Worm (Caenorhabditis elegans) whole organism, young adult: ENCODE measurements around the gene oig-3.

ENCODE experiments used
- B0019.2 ChIP-seq: fragments of 200-800 bp; sonication (Bioruptor generic); conservative IDR thresholded peaks from 2 replicates; pipeline ENCODE4 v1.3.6; 2022; ENCODE audit warnings: missing genetic modification reagents, missing genetic modification characterization, missing compliant biosample characterization
- C06A6.2 ChIP-seq: fragments of 200-800 bp; sonication (Bioruptor generic); conservative IDR thresholded peaks from 2 replicates; pipeline ENCODE4 v1.3.6; 2022; ENCODE audit warnings: missing genetic modification characterization, missing compliant biosample characterization
- D2030.7 ChIP-seq: fragments of 200-800 bp; sonication (Bioruptor generic); IDR thresholded peaks from 2 replicates; pipeline ENCODE4 v1.3.6; 2022; ENCODE audit warnings: missing genetic modification reagents, missing genetic modification characterization, missing compliant biosample characterization
- F23B12.7 ChIP-seq: sonication (generic microtip); optimal IDR thresholded peaks from 2 replicates; lab custom pipeline; 2017; ENCODE audit warnings: missing genetic modification characterization, mild to moderate bottlenecking, missing compliant biosample characterization, antibody characterized with exemption, moderate library complexity; ENCODE audit not compliant: insufficient read depth
- F33H1.4 ChIP-seq: fragments of 200-800 bp; sonication (Bioruptor generic); IDR thresholded peaks from 2 replicates; pipeline ENCODE4 v1.3.6; 2022; ENCODE audit warnings: missing genetic modification reagents, missing genetic modification characterization, missing compliant biosample characterization
- F49E8.2 ChIP-seq: sonication (generic microtip); optimal IDR thresholded peaks from 3 replicates; lab custom pipeline; 2017; ENCODE audit warnings: missing genetic modification characterization, mild to moderate bottlenecking, missing compliant biosample characterization, antibody characterized with exemption, moderate library complexity; ENCODE audit not compliant: insufficient read depth
- F57A8.1 ChIP-seq: fragments of 200-800 bp; sonication (Bioruptor generic); optimal IDR thresholded peaks from 2 replicates; lab custom pipeline; 2018; ENCODE audit warnings: mild to moderate bottlenecking, missing genetic modification characterization, moderate library complexity, missing compliant biosample characterization
- Y53F4B.3 ChIP-seq: fragments of 200-800 bp; sonication (Bioruptor generic); IDR thresholded peaks from 2 replicates; pipeline ENCODE4 v1.3.6; 2022; ENCODE audit warnings: missing genetic modification reagents, missing genetic modification characterization, missing compliant biosample characterization
- Y53G8AR.9 ChIP-seq: fragments of 200-800 bp; sonication (Bioruptor generic); conservative IDR thresholded peaks from 2 replicates; pipeline ENCODE4 v1.3.6; 2022; ENCODE audit warnings: missing genetic modification reagents, missing genetic modification characterization, missing compliant biosample characterization
- Y79H2A.3 ChIP-seq: fragments of 200-800 bp; sonication (Bioruptor generic); conservative IDR thresholded peaks from 2 replicates; pipeline ENCODE4 v1.3.6; 2022; ENCODE audit warnings: missing genetic modification reagents, missing genetic modification characterization, missing compliant biosample characterization
- akir-1 ChIP-seq: fragments of 200-800 bp; sonication (Bioruptor generic); optimal IDR thresholded peaks from 2 replicates; lab custom pipeline; 2018; ENCODE audit warnings: mild to moderate bottlenecking, missing genetic modification characterization, moderate library complexity, missing compliant biosample characterization
- atf-7 ChIP-seq: sonication (generic microtip); optimal IDR thresholded peaks from 2 replicates; lab custom pipeline; 2017; ENCODE audit warnings: mild to moderate bottlenecking, missing genetic modification characterization, missing compliant biosample characterization
- attf-6 ChIP-seq: fragments of 200-800 bp; sonication (Bioruptor generic); IDR thresholded peaks from 2 replicates; pipeline ENCODE4 v1.3.6; 2022; ENCODE audit warnings: missing genetic modification reagents, missing genetic modification characterization, missing compliant biosample characterization
- bed-1 ChIP-seq: fragments of 200-800 bp; sonication (Bioruptor generic); IDR thresholded peaks from 2 replicates; pipeline ENCODE4 v1.3.6; 2022; ENCODE audit warnings: missing genetic modification reagents, missing genetic modification characterization, missing compliant biosample characterization
- ceh-58 ChIP-seq: fragments of 200-800 bp; sonication (Bioruptor generic); IDR thresholded peaks from 2 replicates; pipeline ENCODE4 v1.3.6; 2022; ENCODE audit warnings: missing genetic modification characterization, missing compliant biosample characterization
- ceh-79 ChIP-seq: sonication (generic microtip); optimal IDR thresholded peaks from 2 replicates; lab custom pipeline; 2017; ENCODE audit warnings: mild to moderate bottlenecking, missing genetic modification characterization, missing compliant biosample characterization
- ceh-91 ChIP-seq: fragments of 200-800 bp; sonication (Bioruptor generic); IDR thresholded peaks from 2 replicates; pipeline ENCODE4 v1.3.6; 2022; ENCODE audit warnings: missing genetic modification reagents, missing genetic modification characterization, missing compliant biosample characterization
- die-1 ChIP-seq: sonication (generic microtip); optimal IDR thresholded peaks from 2 replicates; lab custom pipeline; 2016; ENCODE audit warnings: missing genotype, mild to moderate bottlenecking, missing genetic modification characterization, missing compliant biosample characterization
- ets-4 ChIP-seq: fragments of 200-800 bp; sonication (Bioruptor generic); optimal IDR thresholded peaks from 2 replicates; lab custom pipeline; 2018; ENCODE audit warnings: mild to moderate bottlenecking, missing genetic modification characterization, missing compliant biosample characterization
- him-1 ChIP-seq: sonication (generic microtip); optimal IDR thresholded peaks from 2 replicates; lab custom pipeline; 2016; ENCODE audit warnings: missing genotype, missing genetic modification reagents, missing genetic modification characterization, missing compliant biosample characterization
- hlh-26 ChIP-seq: fragments of 200-800 bp; sonication (Bioruptor generic); conservative IDR thresholded peaks from 2 replicates; pipeline ENCODE4 v1.3.6; 2022; ENCODE audit warnings: missing genetic modification reagents, missing genetic modification characterization, missing compliant biosample characterization
- let-526 ChIP-seq: fragments of 200-800 bp; sonication (Bioruptor generic); IDR thresholded peaks from 2 replicates; pipeline ENCODE4 v1.3.6; 2022; ENCODE audit warnings: missing genetic modification reagents, missing genetic modification characterization, missing compliant biosample characterization
- let-607 ChIP-seq, 2 experiments: fragments of 200-800 bp in 1 of 2; sonication (Bioruptor generic) in 1 of 2; sonication (generic microtip) in 1 of 2; optimal IDR thresholded peaks; 2 replicates each; lab custom pipeline; 2016 to 2018; ENCODE audit warnings: mild to moderate bottlenecking in 2 of 2, missing compliant biosample characterization in 2 of 2, missing genetic modification characterization in 2 of 2, moderate library complexity in 2 of 2, missing genotype in 1 of 2
- lin-26 ChIP-seq: fragments of 200-800 bp; sonication (Bioruptor generic); IDR thresholded peaks from 2 replicates; pipeline ENCODE4 v1.3.6; 2022; ENCODE audit warnings: missing genetic modification reagents, missing genetic modification characterization, missing compliant biosample characterization
- lin-35 ChIP-seq, 3 experiments: fragments of 150-350 bp in 2 of 3; sonication (generic microtip) in 1 of 3; optimal IDR thresholded peaks; 2 replicates each; lab custom pipeline; 2014 to 2018; ENCODE audit warnings: missing biosample characterization in 3 of 3, missing genetic modification characterization in 3 of 3, missing genetic modification reagents in 3 of 3
- lin-40 ChIP-seq: sonication (generic microtip); optimal IDR thresholded peaks from 2 replicates; lab custom pipeline; 2016; ENCODE audit warnings: missing genetic modification characterization, mild to moderate bottlenecking, missing compliant biosample characterization, missing genotype, missing genetic modification reagents
- lir-1 ChIP-seq: fragments of 200-800 bp; sonication (Bioruptor generic); conservative IDR thresholded peaks from 2 replicates; pipeline ENCODE4 v1.3.6; 2022; ENCODE audit warnings: missing genetic modification reagents, missing genetic modification characterization, missing compliant biosample characterization
- madf-10 ChIP-seq: sonication (generic microtip); optimal IDR thresholded peaks from 2 replicates; lab custom pipeline; 2016; ENCODE audit warnings: mild to moderate bottlenecking, missing genetic modification characterization, missing compliant biosample characterization
- madf-6 ChIP-seq: fragments of 200-800 bp; sonication (Bioruptor generic); IDR thresholded peaks from 2 replicates; pipeline ENCODE4 v1.3.6; 2022; ENCODE audit warnings: missing genetic modification reagents, missing genetic modification characterization, missing compliant biosample characterization
- madf-8 ChIP-seq: fragments of 200-800 bp; sonication (Bioruptor generic); conservative IDR thresholded peaks from 2 replicates; pipeline ENCODE4 v1.3.6; 2022; ENCODE audit warnings: missing genetic modification reagents, missing genetic modification characterization, missing compliant biosample characterization
- mcd-1 ChIP-seq: fragments of 200-800 bp; sonication (Bioruptor generic); IDR thresholded peaks from 2 replicates; pipeline ENCODE4 v1.3.6; 2022; ENCODE audit warnings: missing genetic modification reagents, missing genetic modification characterization, missing compliant biosample characterization
- nhr-27 ChIP-seq: fragments of 200-800 bp; sonication (Bioruptor generic); optimal IDR thresholded peaks from 2 replicates; lab custom pipeline; 2018; ENCODE audit warnings: mild to moderate bottlenecking, missing genetic modification characterization, moderate library complexity, missing compliant biosample characterization
- rcor-1 ChIP-seq: fragments of 200-800 bp; sonication (Bioruptor generic); IDR thresholded peaks from 2 replicates; pipeline ENCODE4 v1.3.6; 2022; ENCODE audit warnings: missing genetic modification reagents, missing genetic modification characterization, missing compliant biosample characterization
- snpc-3.4 ChIP-seq: sonication (generic microtip); optimal IDR thresholded peaks from 2 replicates; lab custom pipeline; 2017; ENCODE audit warnings: missing genetic modification characterization, mild to moderate bottlenecking, missing compliant biosample characterization, antibody characterized with exemption, moderate library complexity, missing genotype, missing genetic modification reagents
- somi-1 ChIP-seq: fragments of 200-800 bp; sonication (Bioruptor generic); optimal IDR thresholded peaks from 2 replicates; lab custom pipeline; 2018; ENCODE audit warnings: mild to moderate bottlenecking, missing genetic modification characterization, missing compliant biosample characterization
- unc-130 ChIP-seq: sonication (generic microtip); optimal IDR thresholded peaks from 2 replicates; lab custom pipeline; 2016; ENCODE audit warnings: missing genetic modification reagents, missing genetic modification characterization, missing compliant biosample characterization
- zfh-2 ChIP-seq: fragments of 200-800 bp; sonication (Bioruptor generic); conservative IDR thresholded peaks from 2 replicates; pipeline ENCODE4 v1.3.6; 2022; ENCODE audit warnings: missing genetic modification reagents, missing genetic modification characterization, missing compliant biosample characterization
- zim-3 ChIP-seq: sonication (generic microtip); optimal IDR thresholded peaks from 2 replicates; lab custom pipeline; 2017; ENCODE audit warnings: mild to moderate bottlenecking, missing genetic modification characterization, moderate library complexity, missing compliant biosample characterization
- ztf-22 ChIP-seq: fragments of 200-800 bp; sonication (Bioruptor generic); optimal IDR thresholded peaks from 2 replicates; lab custom pipeline; 2018; ENCODE audit warnings: mild to moderate bottlenecking, missing genetic modification characterization, moderate library complexity, missing compliant biosample characterization
- ztf-25 ChIP-seq: fragments of 200-800 bp; sonication (Bioruptor generic); IDR thresholded peaks from 2 replicates; pipeline ENCODE4 v1.3.6; 2022; ENCODE audit warnings: missing genetic modification reagents, missing genetic modification characterization, missing compliant biosample characterization
- ztf-26 ChIP-seq: sonication (generic microtip); optimal IDR thresholded peaks from 2 replicates; lab custom pipeline; 2017; ENCODE audit warnings: missing genetic modification characterization, missing compliant biosample characterization
- ztf-3 ChIP-seq: fragments of 200-800 bp; sonication (Bioruptor generic); optimal IDR thresholded peaks from 2 replicates; lab custom pipeline; 2018; ENCODE audit warnings: mild to moderate bottlenecking, missing genetic modification characterization, missing compliant biosample characterization

Gene oig-3

DNA sequence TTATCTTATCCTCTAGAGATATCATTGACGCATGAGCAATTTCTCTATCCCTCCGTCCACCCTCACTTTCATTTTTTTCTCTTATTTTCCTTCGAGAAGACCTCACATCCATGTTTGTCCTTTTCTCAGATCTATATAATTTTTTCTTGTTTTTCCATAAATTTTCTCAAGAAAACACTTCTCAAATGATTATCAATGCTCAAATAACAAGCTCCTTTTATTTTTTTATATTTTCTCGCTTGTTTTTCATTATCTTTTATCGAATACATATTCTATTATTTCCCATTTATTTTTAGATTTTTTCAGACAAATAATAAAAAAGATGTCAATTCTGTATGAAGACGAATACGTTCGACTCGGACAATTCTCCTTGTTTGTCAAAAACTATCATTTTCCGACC is 6.4 kb upstream of the oig-3 start, which contains the start of gene R08A2.7:
Gene R08A2.7, plus strand, starts transcription at position 301 of the 400 bp plus-strand sequence.
- TF ChIP-seq lir-1 (GFP tag; lab: Robert Waterston, UW) (no peak), ets-4 (GFP tag; lab: Kevin White, UChicago) (no peak), let-607 (tag; optimal IDR thresholded peaks at IDR 0.05; lab: Kevin White, UChicago) (no peak), B0019.2 (GFP tag; lab: Robert Waterston, UW) (no peak), F33H1.4 (GFP tag; lab: Robert Waterston, UW) (no peak), let-526 (GFP tag; lab: Robert Waterston, UW) (no peak), madf-8 (no peak)

DNA sequence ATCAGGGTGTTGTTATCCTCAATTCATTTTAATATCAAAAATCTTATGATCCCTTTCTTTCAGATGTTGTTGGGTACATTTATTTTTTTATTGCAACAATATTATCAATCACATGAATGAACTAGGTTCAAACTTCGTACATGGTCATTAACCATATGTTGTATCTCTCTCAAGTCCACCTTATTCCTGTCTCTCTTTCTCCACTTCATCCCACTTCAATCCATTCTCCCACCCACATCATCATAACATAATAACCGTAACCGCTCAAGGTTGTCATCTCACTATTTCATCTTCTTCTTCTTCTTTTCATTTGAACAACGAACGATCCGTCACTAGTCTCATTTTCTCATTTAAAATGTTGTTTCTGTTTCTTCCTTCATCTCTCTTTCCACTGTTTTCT is 4.0 kb upstream of the oig-3 start:
- TF ChIP-seq hlh-26 (GFP tag; lab: Robert Waterston, UW) (no peak), attf-6 (GFP tag; lab: Robert Waterston, UW) (no peak), somi-1 (GFP tag; lab: Kevin White, UChicago) (peak; percentile 76), zfh-2 (no peak), madf-6 (GFP tag; lab: Robert Waterston, UW) (no peak), madf-10 (tag; lab: Kevin White, UChicago) (no peak)

DNA sequence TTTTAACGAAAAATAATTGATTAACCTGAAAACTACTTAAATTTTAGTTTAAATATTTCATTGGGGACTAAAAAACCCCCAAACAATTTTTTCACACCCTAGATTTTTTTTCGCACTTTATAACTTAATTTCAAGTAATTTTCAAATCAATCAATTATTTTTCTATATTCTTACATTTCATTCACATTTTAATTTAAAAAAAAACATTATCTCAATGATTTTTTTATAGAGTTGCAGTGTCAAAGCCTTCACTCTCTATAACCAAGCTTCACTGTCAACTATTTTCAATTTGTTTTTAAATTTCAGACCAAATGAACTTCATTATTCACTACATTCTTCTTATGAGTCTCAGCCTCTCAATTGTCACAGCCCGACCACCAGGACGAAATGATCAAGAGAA is 2.8 kb upstream of the oig-3 start, which contains the start of gene Y50E8A.1:
Gene Y50E8A.1, plus strand, starts transcription at position 301 of the 400 bp plus-strand sequence.
- no peak for TF ChIP-seq attf-6 (GFP tag; lab: Robert Waterston, UW)
- no peak for TF ChIP-seq mcd-1
- TF ChIP-seq Y79H2A.3 (GFP tag; lab: Robert Waterston, UW) = no peak
- TF ChIP-seq ztf-26 (tag; lab: Kevin White, UChicago) = no peak
- no peak for TF ChIP-seq D2030.7 (GFP tag; lab: Robert Waterston, UW)
- no peak for TF ChIP-seq unc-130 (GFP tag; lab: Kevin White, UChicago)
- no peak for TF ChIP-seq F57A8.1 (GFP tag; lab: Kevin White, UChicago)
- TF ChIP-seq akir-1 = no peak

DNA sequence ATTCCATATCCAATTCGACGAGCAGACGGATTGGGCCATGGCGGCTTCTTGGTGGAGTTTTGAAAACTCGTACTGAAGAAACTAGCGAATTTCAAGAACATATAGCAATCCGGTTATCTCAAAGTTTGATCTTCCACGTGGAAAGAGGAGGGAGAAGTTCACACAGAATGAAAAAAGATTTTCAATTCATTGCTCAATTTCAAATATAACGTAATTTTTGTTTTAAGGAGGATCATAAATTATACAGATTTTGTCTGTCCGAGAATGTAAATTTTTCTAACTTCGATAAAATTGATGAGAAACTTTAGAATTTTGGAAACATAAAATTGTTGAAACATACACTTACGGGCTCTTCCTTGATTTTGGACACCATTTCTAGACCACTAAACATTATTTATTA is 689 bp upstream of the oig-3 start, which contains the start of gene Y50E8A.2:
Gene Y50E8A.2, minus strand, starts transcription at position 101 of the 400 bp plus-strand sequence.
- TF ChIP-seq snpc-3.4 (tag; lab: Kevin White, UChicago) = no peak
- no peak for TF ChIP-seq lin-35 (GFP tag; optimal IDR thresholded peaks at IDR 0.05; lab: Kevin White, UChicago)
- no peak for TF ChIP-seq ztf-25 (GFP tag; lab: Robert Waterston, UW)
- no peak for TF ChIP-seq ztf-22
- TF ChIP-seq nhr-27 = no peak
- TF ChIP-seq bed-1 (GFP tag; lab: Robert Waterston, UW) = no peak
- TF ChIP-seq ceh-91 = no peak
- no peak for TF ChIP-seq F23B12.7
- TF ChIP-seq ztf-3 = no peak
- no peak for TF ChIP-seq atf-7 (tag; lab: Kevin White, UChicago)

DNA sequence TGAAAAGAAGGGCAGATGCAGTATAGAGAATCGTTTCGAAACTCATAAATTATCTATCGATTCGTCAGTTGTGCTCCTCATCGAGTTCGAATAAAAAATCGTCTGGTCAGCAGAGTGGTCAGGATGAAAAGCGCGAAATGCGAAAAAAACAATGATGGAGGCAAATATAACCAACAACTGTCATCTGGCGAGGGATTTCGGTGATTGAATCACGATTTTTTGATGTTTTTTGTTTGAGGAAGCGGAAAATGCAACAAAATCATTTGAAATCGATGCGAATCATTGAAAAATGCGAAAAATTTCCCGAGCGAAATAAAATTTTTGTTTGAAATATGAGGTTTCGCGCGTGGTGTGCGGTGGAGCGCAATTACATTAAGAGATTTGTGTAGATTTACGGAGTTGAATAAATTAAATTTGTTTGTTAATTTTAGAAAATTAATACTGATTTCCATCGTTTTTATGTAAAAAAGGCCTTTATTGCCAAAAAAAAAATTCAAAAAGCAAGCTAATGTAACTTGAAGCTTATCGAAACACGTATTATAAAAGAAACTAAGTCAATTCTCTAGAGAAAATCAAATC is 4.8 kb downstream of the oig-3 start, which contains the start of gene unc-61:
Gene unc-61, minus strand, starts transcription at position 51 of the 579 bp plus-strand sequence.
- TF ChIP-seq F49E8.2 (tag; lab: Kevin White, UChicago) (no peak), D2030.7 (GFP tag; lab: Robert Waterston, UW) (no peak), ceh-58 (no peak), lin-40 (no peak), die-1 (no peak), lin-26 (no peak), ceh-79 (tag; lab: Kevin White, UChicago) (no peak), him-1 (tag; lab: Kevin White, UChicago) (no peak), rcor-1 (GFP tag; lab: Robert Waterston, UW) (no peak), Y53F4B.3 (GFP tag; lab: Robert Waterston, UW) (no peak), zim-3 (no peak), C06A6.2 (no peak), ztf-3 (no peak), Y53G8AR.9 (GFP tag; lab: Robert Waterston, UW) (no peak)
